Worm (Caenorhabditis elegans) whole organism, L2 larva: ENCODE data around the gene F40G12.5.

Experiments used
- C34F6.9 ChIP-seq: fragments of 150-350 bp; optimal IDR thresholded peaks from 2 replicates; lab custom pipeline; 2014; ENCODE audit warnings: missing biosample characterization, missing genetic modification characterization
- R02D3.7 ChIP-seq: fragments of 150-350 bp; optimal IDR thresholded peaks from 2 replicates; lab custom pipeline; 2014; ENCODE audit warnings: missing biosample characterization, missing genetic modification characterization
- Y55F3AM.14 ChIP-seq: fragments of 200-800 bp; sonication (Bioruptor generic); optimal IDR thresholded peaks from 2 replicates; lab custom pipeline; 2018; ENCODE audit warnings: mild to moderate bottlenecking, missing genetic modification characterization, missing compliant biosample characterization
- ZK546.5 ChIP-seq: sonication (generic microtip); optimal IDR thresholded peaks from 2 replicates; lab custom pipeline; 2017; ENCODE audit warnings: missing biosample characterization, missing genetic modification characterization
- aly-2 ChIP-seq: fragments of 150-350 bp; optimal IDR thresholded peaks from 2 replicates; lab custom pipeline; 2014; ENCODE audit warnings: missing biosample characterization, missing genetic modification characterization
- ama-1 ChIP-seq: fragments of 150-350 bp; optimal IDR thresholded peaks from 2 replicates; lab custom pipeline; 2018; ENCODE audit warnings: inconsistent platforms
- ceh-82 ChIP-seq: fragments of 150-350 bp; optimal IDR thresholded peaks from 2 replicates; lab custom pipeline; 2014; ENCODE audit warnings: missing biosample characterization, missing genetic modification characterization
- crh-2 ChIP-seq: sonication (generic microtip); optimal IDR thresholded peaks from 2 replicates; lab custom pipeline; 2017; ENCODE audit warnings: missing biosample characterization, missing genetic modification characterization
- dmd-4 ChIP-seq: sonication (generic microtip); optimal IDR thresholded peaks from 2 replicates; lab custom pipeline; 2017; ENCODE audit warnings: missing biosample characterization, missing genetic modification characterization
- fos-1 ChIP-seq: fragments of 150-350 bp; optimal IDR thresholded peaks from 2 replicates; lab custom pipeline; 2014; ENCODE audit warnings: missing biosample characterization, missing genetic modification characterization
- lin-11 ChIP-seq: fragments of 150-350 bp; sonication (generic microtip); optimal IDR thresholded peaks from 2 replicates; lab custom pipeline; 2014; ENCODE audit warnings: missing biosample characterization, missing genetic modification characterization, inconsistent platforms, mixed read lengths
- lin-13 ChIP-seq: fragments of 150-350 bp; optimal IDR thresholded peaks from 2 replicates; lab custom pipeline; 2014; ENCODE audit warnings: missing biosample characterization, missing genetic modification reagents, missing genetic modification characterization
- lin-39 ChIP-seq: fragments of 150-350 bp; optimal IDR thresholded peaks from 2 replicates; lab custom pipeline; 2014; ENCODE audit warnings: missing biosample characterization, missing genetic modification reagents, missing genetic modification characterization
- lsy-2 ChIP-seq, 2 experiments: fragments of 150-350 bp in 1 of 2; sonication (generic microtip) in 1 of 2; optimal IDR thresholded peaks; 2 replicates each; lab custom pipeline; 2014 to 2017; ENCODE audit warnings: missing biosample characterization in 2 of 2, missing genetic modification characterization in 2 of 2
- mab-5 ChIP-seq: fragments of 150-350 bp; optimal IDR thresholded peaks from 2 replicates; lab custom pipeline; 2014; ENCODE audit warnings: missing biosample characterization, missing genetic modification characterization
- nhr-12 ChIP-seq: fragments of 150-350 bp; optimal IDR thresholded peaks from 2 replicates; lab custom pipeline; 2014; ENCODE audit warnings: missing biosample characterization, missing genetic modification characterization
- nhr-21 ChIP-seq: fragments of 150-350 bp; optimal IDR thresholded peaks from 2 replicates; lab custom pipeline; 2014; ENCODE audit warnings: missing biosample characterization, missing genetic modification characterization
- nhr-237 ChIP-seq: fragments of 150-350 bp; optimal IDR thresholded peaks from 2 replicates; lab custom pipeline; 2014; ENCODE audit warnings: missing biosample characterization, missing genetic modification characterization
- nhr-77 ChIP-seq: fragments of 150-350 bp; optimal IDR thresholded peaks from 2 replicates; lab custom pipeline; 2014; ENCODE audit warnings: missing biosample characterization, missing genetic modification characterization
- sem-4 ChIP-seq: fragments of 150-350 bp; optimal IDR thresholded peaks from 2 replicates; lab custom pipeline; 2014; ENCODE audit warnings: missing biosample characterization, missing genetic modification reagents, missing genetic modification characterization
- sma-9 ChIP-seq, 2 experiments: fragments of 150-350 bp in 1 of 2; sonication (generic microtip) in 1 of 2; optimal IDR thresholded peaks; 2 replicates each; lab custom pipeline; 2014 to 2016; ENCODE audit warnings: missing genetic modification characterization in 2 of 2, mild to moderate bottlenecking in 1 of 2, missing biosample characterization in 1 of 2, missing compliant biosample characterization in 1 of 2, missing genetic modification reagents in 1 of 2, moderate library complexity in 1 of 2
- unc-55 ChIP-seq: fragments of 150-350 bp; sonication (generic microtip); optimal IDR thresholded peaks from 3 replicates; lab custom pipeline; 2014; ENCODE audit warnings: missing biosample characterization, missing genetic modification reagents, missing genetic modification characterization

The F40G12.5 gene

DNA sequence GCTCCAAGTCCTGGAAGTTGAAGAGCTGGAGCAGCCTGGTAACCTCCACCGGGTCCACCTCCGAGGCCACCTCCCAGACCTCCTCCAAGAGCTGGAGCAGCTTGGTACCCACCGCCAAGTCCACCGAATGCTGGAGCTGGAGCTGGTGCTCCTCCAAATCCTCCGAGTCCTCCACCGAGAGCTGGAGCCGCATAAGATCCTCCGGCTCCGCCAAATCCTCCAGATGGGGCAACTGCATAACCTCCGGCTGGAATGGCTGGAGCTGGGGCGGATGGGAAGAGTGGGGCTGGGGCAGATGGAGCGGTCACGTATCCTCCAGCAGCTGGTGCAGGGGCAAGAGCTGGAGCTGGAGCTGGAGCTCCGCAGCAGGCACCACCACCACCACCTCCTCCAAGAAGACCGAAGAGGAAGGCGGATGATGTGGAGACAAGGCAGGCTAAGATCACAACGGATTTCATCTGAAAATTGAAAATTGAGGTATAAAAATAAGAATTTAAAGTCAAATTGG is 29.9 kb downstream of the F40G12.5 start, which contains the start of gene K02E11.10:
K02E11.10 (minus strand) TSS at position 458 of the 508 bp plus-strand sequence.
- TF ChIP-seq ZK546.5 (tag; lab: Kevin White, UChicago) (no peak), crh-2 (no peak), Y55F3AM.14 (GFP tag; lab: Kevin White, UChicago) (peak; percentile 2)

DNA sequence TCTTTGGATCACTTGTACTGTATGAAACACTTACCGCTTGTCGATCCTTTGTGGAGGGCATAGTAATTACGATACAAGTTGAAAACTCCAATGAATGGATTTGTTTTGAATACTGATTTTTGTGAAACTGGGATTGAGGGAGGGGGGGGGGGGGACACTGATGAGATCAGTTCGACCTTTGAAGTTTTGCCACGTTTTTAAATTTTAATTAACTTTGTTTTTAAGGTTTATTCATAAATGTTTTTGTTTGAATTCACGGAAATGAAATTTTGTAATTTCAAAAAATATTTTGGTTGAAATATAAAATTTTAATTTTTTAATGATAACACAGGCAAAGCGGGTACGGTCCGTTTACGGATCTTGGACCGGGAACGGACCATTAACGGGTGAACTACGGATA is 34.7 kb downstream of the F40G12.5 start, which contains the start of gene ent-3:
ent-3 (minus strand) TSS at position 101 of the 400 bp plus-strand sequence.
- no peak for TF ChIP-seq nhr-77 (tag; lab: Kevin White, UChicago)
- TF ChIP-seq sma-9 (GFP tag; optimal IDR thresholded peaks at IDR 0.05; lab: Kevin White, UChicago): no peak
- no peak for TF ChIP-seq sma-9 (tag; optimal IDR thresholded peaks at IDR 0.05; lab: Kevin White, UChicago)
- no peak for TF ChIP-seq ceh-82
- TF ChIP-seq, all 48 proteins: peak for 0

ce11 chrV:14231656-14232055 is 39.0 kb downstream of the F40G12.5 start:
- TF ChIP-seq fos-1 (tag; lab: Kevin White, UChicago) (peak; percentile 4), crh-2 (no peak)
- TF ChIP-seq, all 48 proteins: peak for 1

ce11 chrV:14230788-14231583 is 39.6 kb downstream of the F40G12.5 start:
- no peak for TF ChIP-seq R02D3.7 (tag; lab: Kevin White, UChicago)
- TF ChIP-seq dmd-4 (tag; lab: Kevin White, UChicago): no peak
- TF ChIP-seq nhr-77 (tag; lab: Kevin White, UChicago): no peak
- no peak for TF ChIP-seq sma-9 (GFP tag; optimal IDR thresholded peaks at IDR 0.05; lab: Kevin White, UChicago)
- TF ChIP-seq sma-9 (tag; optimal IDR thresholded peaks at IDR 0.05; lab: Kevin White, UChicago): no peak

DNA sequence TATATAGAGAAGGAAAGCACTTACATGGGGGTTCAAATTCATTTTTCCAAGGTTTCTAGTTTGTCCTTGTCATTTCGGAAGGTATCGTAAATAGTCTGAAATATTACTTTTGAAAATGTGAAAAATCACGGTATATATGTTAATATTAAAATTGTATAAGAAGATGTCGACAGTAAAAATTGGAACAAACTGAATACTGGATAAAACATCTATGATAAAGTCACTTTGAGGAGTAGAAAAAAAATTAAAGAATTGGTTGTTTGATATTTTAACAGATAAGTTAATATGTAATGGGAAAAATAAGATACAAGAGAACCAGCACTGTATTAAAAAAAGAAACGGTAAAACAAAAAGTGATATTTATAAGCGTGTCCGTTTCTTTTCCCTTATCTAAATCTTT is 44.3 kb downstream of the F40G12.5 start, which contains the start of gene nep-21:
nep-21 (minus strand) TSS at position 101 of the 400 bp plus-strand sequence.
- TF ChIP-seq mab-5 (tag; lab: Kevin White, UChicago): no peak
- TF ChIP-seq nhr-12 (tag; lab: Kevin White, UChicago): no peak
- TF ChIP-seq lsy-2 (tag; optimal IDR thresholded peaks at IDR 0.05; lab: Kevin White, UChicago): no peak
- no peak for TF ChIP-seq nhr-21
- no peak for TF ChIP-seq C34F6.9 (tag; lab: Kevin White, UChicago)
- TF ChIP-seq lin-39 (tag; lab: Kevin White, UChicago): no peak
- no peak for TF ChIP-seq ZK546.5 (tag; lab: Kevin White, UChicago)
- TF ChIP-seq, all 48 proteins: peak for 0

- no peak for TF ChIP-seq sem-4 (tag; lab: Kevin White, UChicago)
- TF ChIP-seq ama-1: no peak
- no peak for TF ChIP-seq nhr-237 (tag; lab: Kevin White, UChicago)
- no peak for TF ChIP-seq aly-2
- TF ChIP-seq unc-55 (GFP tag; lab: Kevin White, UChicago): no peak
- TF ChIP-seq lin-11 (tag; lab: Kevin White, UChicago): no peak
- no peak for TF ChIP-seq lin-13 (GFP tag; lab: Kevin White, UChicago)
- TF ChIP-seq, all 48 proteins: peak for 0
Measured at ce11 chrV:14223141-14223540, 47.5 kb downstream of the F40G12.5 start.
